Worm (Caenorhabditis elegans) whole organism, L4 larva: ENCODE measurements around the gene hst-1.

ENCODE experiments used
- F10B5.3 ChIP-seq: sonication (generic microtip); optimal IDR thresholded peaks from 2 replicates; lab custom pipeline; 2016; ENCODE audit warnings: mild to moderate bottlenecking, missing genetic modification characterization, missing compliant biosample characterization
- ZK337.2 ChIP-seq: fragments of 200-800 bp; sonication (Bioruptor generic); IDR thresholded peaks from 2 replicates; pipeline ENCODE4 v1.3.6; 2022; ENCODE audit warnings: missing genetic modification reagents, missing genetic modification characterization, missing compliant biosample characterization
- aha-1 ChIP-seq: fragments of 150-350 bp; peaks from one replicate; lab custom pipeline; 2014; ENCODE audit warnings: missing biosample characterization, missing genetic modification characterization
- aly-2 ChIP-seq: sonication (generic microtip); optimal IDR thresholded peaks from 2 replicates; lab custom pipeline; 2018; ENCODE audit warnings: missing biosample characterization, missing genetic modification characterization
- daf-8 ChIP-seq: fragments of 200-800 bp; sonication (Bioruptor generic); IDR thresholded peaks from 2 replicates; pipeline ENCODE4 v1.3.6; 2022; ENCODE audit warnings: missing genetic modification characterization, missing compliant biosample characterization
- egl-27 ChIP-seq: sonication (generic microtip); optimal IDR thresholded peaks from 3 replicates; lab custom pipeline; 2017; ENCODE audit warnings: missing biosample characterization, missing genetic modification reagents, missing genetic modification characterization
- fkh-10 ChIP-seq: fragments of 150-350 bp; optimal IDR thresholded peaks from 2 replicates; lab custom pipeline; 2014; ENCODE audit warnings: missing biosample characterization, missing genetic modification reagents, missing genetic modification characterization
- jun-1 ChIP-seq: fragments of 150-350 bp; optimal IDR thresholded peaks from 2 replicates; lab custom pipeline; 2014; ENCODE audit warnings: missing biosample characterization, missing genetic modification reagents, missing genetic modification characterization
- lin-1 ChIP-seq: fragments of 200-800 bp; sonication (Bioruptor generic); IDR thresholded peaks from 2 replicates; pipeline ENCODE4 v1.3.6; 2022; ENCODE audit warnings: missing genetic modification reagents, missing genetic modification characterization, missing compliant biosample characterization
- lin-39 ChIP-seq: fragments of 150-350 bp; optimal IDR thresholded peaks from 2 replicates; lab custom pipeline; 2014; ENCODE audit warnings: missing biosample characterization, missing genetic modification reagents, missing genetic modification characterization
- madf-9 ChIP-seq: fragments of 200-800 bp; sonication (Bioruptor generic); conservative IDR thresholded peaks from 2 replicates; pipeline ENCODE4 v1.3.6; 2022; ENCODE audit warnings: missing genetic modification reagents, missing genetic modification characterization, missing compliant biosample characterization
- sdz-12 ChIP-seq: fragments of 200-800 bp; sonication (Bioruptor generic); optimal IDR thresholded peaks from 2 replicates; lab custom pipeline; 2018; ENCODE audit warnings: mild to moderate bottlenecking, missing genetic modification characterization, missing compliant biosample characterization
- snpc-4 ChIP-seq: fragments of 150-350 bp; optimal IDR thresholded peaks from 2 replicates; lab custom pipeline; 2014; ENCODE audit warnings: missing biosample characterization, missing genetic modification characterization

ce11 chrIV:8708046-8708445 lies 16.7 kb upstream of the hst-1 start:
- TF ChIP-seq aly-2 (tag; lab: Kevin White, UChicago) = no peak
- TF ChIP-seq fkh-10 = no peak
- no peak for TF ChIP-seq aha-1 (tag; lab: Kevin White, UChicago)
- no peak for TF ChIP-seq lin-39 (tag; lab: Kevin White, UChicago)
- no peak for TF ChIP-seq snpc-4 (tag; lab: Kevin White, UChicago)
- no peak for TF ChIP-seq egl-27 (tag; lab: Kevin White, UChicago)
- no peak for TF ChIP-seq jun-1
- TF ChIP-seq madf-9 (GFP tag; lab: Robert Waterston, UW) = no peak
- no peak for TF ChIP-seq lin-1
- no peak for TF ChIP-seq sdz-12 (GFP tag; lab: Kevin White, UChicago)
- no peak for TF ChIP-seq F10B5.3 (tag; lab: Kevin White, UChicago)
- TF ChIP-seq ZK337.2 = no peak
- TF ChIP-seq daf-8 = no peak
